Fruit fly (Drosophila melanogaster): ENCODE results near the gene EMC4.

EMC4 gene

DNA sequence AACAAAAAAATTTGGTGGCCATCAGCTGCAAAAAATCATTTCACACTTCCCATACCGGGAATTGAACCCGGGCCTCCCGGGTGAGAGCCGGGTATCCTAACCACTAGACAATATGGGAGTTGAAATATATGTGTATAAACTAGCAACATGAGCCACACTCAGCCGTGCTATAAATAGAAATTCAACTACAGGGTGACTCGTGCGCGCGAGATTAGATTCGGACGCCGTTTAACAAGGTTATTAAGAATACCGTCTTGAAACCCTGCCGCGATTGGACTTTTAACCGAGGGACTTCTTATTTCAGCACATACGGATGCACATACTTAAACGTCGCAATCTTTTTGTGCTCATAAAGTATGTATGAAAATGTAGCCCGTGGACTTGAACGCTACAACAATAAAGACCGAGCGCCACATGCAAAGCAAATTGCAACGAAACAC lies 20.3 kb downstream of the EMC4 start:
- no peak for TF ChIP-seq CTCF (optimal IDR thresholded peaks at IDR 0.05)

DNA sequence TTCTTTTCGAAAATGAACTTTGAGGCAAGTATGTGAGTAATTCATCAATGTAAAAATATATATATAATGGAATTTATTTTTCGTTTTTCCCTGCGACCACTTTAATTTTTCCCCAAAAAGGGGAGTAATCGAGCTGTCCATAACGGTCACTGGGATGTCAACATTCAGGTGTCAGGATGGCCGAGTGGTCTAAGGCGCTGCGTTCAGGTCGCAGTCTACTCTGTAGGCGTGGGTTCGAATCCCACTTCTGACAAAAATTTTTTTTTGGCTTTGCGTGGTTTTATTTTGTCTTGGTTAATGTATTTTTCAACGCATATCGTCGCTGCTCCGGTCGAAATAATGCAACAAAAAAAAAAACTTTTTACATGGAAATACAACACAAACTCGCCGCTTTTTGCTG lies 24.9 kb downstream of the EMC4 start:
- no peak for TF ChIP-seq CG8478 (optimal IDR thresholded peaks at IDR 0.05)
- no peak for TF ChIP-seq CTCF (optimal IDR thresholded peaks at IDR 0.05)

DNA sequence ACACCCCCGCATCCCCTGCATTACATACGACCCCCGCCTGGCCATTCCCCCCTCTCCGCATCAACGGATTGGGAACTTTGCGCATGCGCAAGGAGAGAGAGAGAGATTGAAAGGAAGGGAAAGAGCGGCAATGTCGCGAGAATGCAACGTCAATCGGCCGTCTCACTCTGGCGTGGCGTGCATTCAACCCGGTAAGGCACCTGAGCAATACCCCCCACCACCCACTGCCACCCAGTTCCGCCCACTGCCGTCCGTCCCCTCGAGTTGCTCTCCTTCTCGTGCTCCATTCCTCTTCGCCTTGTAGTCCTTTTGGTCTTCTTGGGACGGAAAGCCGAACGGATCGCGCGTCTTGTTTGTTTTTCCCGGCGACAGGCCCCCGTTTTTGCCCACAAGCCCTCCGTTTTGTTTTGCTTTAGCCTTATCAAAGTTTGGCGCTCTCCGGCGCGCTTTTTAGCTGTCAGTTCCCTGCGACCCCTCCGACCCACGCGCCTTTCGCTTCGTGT lies 28.3 kb downstream of the EMC4 start:
- no peak for TF ChIP-seq CTCF (optimal IDR thresholded peaks at IDR 0.05)
- TF ChIP-seq CG8478 (optimal IDR thresholded peaks at IDR 0.05), result no peak

DNA sequence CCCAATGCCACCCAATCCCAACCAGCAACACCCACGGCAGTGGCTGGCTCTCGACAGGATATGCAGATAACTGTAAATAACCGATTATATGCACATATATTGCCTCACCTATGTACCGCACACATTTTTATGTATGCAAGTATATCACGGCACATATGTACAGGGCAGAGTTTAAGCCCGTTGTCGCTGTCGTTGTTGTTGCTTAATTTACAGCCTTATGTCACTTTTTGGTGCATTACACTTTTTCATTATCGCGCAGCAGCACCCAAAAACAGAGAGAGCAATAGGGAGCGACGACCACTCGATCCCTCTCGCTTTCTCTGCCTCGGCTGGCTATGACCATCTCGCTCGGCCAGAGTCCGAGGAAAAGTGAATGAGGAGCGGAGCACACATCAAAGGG lies 28.8 kb downstream of the EMC4 start:
- TF ChIP-seq CTCF (optimal IDR thresholded peaks at IDR 0.05) (no peak), CG8478 (optimal IDR thresholded peaks at IDR 0.05) (no peak)

DNA sequence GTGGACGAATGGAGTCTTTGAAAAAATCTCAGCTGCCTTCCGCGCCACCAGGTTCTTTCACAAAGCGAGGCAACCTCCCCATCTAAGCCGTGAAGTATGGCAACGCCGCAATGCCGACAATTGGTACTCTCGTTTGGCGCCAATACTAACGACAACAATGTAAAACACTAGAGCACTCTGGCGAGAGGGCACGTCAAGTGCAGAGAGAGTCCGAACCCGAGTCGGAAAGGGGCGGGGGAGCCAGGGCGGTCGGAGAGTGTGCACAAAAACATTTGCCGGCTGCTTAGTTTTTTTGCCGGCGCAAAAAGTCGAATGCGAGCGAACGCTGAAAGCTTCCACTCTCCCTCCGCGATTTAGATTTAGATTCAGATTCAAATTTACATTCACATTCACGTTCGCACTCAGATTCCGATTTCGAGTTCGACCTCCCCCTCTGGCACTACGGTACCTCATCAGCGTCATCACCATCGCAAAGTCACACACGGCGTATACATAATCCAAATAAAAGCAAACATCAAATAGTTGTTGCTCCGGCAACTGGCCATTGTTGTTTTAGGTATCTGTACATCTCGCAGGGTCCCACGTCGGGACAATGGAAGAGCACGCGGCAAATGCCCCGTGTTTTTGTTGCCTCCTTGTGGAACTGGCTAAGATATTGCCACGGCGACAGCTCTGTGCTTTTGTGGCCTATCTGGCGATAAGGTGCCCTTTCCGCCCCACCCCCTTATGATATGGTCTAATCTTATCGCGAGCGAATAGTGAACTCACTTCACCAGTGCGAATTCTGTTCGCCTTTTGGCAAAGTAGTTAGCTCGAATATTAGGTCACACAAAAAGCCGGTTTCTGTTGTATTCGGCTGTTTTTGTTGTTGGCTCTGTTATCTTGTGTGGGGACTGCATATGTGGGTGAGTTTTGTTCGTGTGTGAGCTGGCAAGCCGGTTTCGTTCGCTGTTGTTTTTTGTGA lies 30.1 kb downstream of the EMC4 start:
- TF ChIP-seq CTCF (optimal IDR thresholded peaks at IDR 0.05) (no peak), CG8478 (optimal IDR thresholded peaks at IDR 0.05) (no peak)

DNA sequence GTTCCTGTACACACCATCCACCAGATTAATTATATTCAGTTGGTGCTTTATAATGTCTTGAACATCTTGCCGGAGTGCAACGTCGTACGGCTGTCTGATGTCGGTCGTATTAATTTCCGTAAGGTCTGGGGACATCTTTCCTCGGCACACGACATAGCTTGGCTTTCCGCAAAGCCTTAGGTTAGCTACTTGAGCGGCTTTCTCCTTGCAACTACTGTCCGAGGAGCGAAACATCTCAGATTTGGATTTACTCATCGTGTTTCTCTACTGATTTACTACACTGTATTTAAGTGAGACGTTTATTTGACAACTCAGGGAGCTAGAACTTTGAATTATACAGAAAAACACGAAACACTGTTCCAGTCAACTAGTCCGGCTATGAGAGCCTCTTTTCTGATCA lies 31.3 kb downstream of the EMC4 start, which contains the start of the genes CG11226 and CG45428:
CG11226 (plus strand) TSS at position 301 of the 400 bp plus-strand sequence.
CG45428 (minus strand) TSS at position 303 of the 400 bp plus-strand sequence.
- TF ChIP-seq CTCF (optimal IDR thresholded peaks at IDR 0.05) (no peak), CG8478 (optimal IDR thresholded peaks at IDR 0.05) (no peak)

DNA sequence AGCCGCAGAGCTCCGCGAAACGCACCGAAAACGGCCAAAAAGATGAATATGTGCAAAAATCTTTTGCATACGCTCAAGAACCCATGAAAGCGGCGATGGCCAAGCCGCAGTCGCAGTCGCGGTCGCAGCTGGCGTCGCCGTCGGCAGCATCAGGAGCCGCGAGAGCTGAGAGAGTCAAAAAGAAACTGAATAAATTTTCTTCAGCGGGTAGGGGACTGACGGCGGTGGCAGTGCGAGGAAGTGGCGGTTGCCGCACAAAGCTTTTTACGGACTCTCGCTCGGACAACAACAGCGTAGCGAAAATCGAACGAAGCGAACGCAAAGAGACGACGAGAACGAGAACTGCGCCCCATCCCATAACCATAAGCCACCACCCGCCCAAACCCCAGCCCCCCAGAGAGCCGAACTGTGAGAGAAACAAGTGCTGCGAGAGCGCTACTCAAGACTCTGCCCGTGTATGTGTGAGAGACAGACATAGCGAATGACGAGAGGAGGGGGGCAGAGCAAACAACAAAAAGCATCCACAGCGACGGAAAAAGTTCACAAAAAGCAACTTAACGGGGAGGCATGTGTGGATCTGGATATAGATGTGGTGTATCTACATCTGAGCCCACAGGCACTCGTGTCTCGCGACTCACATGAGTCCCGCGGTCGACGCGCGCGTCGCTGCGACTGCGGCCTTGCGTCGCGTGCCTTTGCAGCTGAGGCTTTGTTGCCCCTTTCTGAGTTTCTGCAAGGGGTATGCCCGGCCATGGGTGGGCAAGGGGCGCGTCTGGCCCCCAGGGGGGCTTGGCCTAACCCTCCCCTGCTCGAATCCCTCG lies 32.7 kb downstream of the EMC4 start, which contains the start of gene jim:
jim (minus strand) TSS at position 51 of the 821 bp plus-strand sequence.
- TF ChIP-seq CTCF (optimal IDR thresholded peaks at IDR 0.05) (no peak), CG8478 (optimal IDR thresholded peaks at IDR 0.05) (no peak)

DNA sequence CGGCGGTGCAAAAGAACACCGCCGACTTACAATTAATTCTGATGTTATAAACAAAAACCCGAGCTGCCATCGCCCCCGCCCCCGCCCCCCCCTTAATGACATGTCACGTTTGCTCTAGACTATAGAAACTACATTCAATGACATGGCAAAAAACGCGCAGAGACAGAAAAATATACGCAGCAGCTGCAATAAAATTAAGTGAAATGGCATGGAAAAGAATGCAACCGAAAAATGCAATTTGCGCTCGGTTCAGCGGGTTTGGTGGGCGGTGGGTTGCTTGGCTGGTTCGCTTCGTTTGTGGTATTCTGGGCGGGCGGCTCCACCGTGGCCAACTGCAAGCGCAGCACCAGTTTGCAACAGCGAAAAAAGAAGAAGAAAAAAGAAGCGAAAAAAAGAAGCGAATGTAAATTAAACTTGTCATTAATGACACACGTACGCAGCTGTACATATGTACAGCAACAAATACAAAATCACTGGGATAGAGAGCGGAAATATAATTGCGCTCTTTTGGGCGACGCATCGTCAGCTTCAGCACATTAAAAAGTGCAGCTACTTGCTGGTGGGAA lies 37.8 kb downstream of the EMC4 start:
- TF ChIP-seq CTCF (optimal IDR thresholded peaks at IDR 0.05) (no peak), CG8478 (optimal IDR thresholded peaks at IDR 0.05) (no peak)

DNA sequence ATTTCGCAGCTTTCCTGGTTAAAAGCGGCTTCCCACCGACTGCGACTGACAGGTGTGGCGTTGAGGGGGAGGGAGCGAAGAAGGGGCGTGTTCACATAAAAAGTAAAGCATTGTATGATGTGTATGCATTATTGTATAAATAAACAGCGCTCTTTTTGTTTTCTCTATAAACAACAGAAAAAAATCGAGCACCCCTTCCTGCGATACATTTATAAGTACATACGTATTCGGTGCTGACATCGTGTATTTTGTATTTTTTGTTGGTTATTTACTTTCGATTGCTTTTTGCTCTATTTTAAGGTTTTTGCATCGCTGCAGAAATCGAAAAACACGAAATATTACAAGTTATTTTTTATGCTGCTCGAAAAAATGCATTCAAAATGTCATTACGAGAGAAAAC lies 41.8 kb downstream of the EMC4 start:
- TF ChIP-seq CTCF (optimal IDR thresholded peaks at IDR 0.05) (no peak), CG8478 (optimal IDR thresholded peaks at IDR 0.05) (no peak)

DNA sequence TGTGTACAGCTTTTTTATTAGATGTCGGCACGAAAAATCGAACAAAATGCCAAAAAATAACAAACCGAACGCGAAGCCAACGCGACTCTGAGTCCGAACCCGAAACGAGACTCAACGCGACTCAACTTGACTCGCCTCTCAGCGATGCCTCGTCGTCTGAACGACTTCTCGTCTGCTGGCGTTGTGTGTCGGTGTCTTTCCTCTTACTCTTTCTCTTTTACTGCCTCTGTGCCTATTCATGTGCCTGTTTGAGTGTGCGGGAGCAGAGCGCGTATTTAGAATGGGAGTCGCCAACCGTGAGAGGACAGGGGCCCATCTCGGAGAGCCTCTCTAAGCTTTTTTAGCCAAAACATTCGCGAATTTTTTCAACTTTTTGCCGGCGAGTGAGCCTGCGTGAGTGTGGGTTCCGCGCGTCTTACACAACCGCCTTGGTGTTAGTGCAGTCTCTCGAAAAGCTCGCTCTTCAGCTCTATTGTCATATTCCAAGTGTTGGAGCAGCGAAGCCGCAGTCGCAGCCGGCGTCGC lies 43.3 kb downstream of the EMC4 start:
- no peak for TF ChIP-seq CTCF (optimal IDR thresholded peaks at IDR 0.05)
- no peak for TF ChIP-seq CG8478 (optimal IDR thresholded peaks at IDR 0.05)

DNA sequence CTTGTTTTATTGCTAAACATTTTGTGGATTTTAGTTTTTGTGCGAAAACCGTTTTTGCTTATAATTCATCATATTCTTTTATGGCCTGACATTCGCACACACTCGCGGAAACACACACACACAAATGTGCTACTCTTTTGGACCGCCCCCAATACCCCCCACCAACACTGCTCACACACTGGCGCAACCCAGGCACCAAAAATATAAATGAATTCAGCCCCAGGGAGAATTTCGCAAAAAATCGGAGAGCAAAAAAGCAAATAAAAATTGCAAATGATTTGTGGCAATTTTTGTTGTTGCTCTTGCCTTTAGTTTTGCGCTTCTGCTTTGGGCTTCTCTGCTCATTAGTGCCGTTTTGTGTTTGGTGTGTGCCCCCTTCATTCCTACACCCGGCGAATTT lies 44.8 kb downstream of the EMC4 start:
- TF ChIP-seq CG8478 (optimal IDR thresholded peaks at IDR 0.05), result no peak
- no peak for TF ChIP-seq CTCF (optimal IDR thresholded peaks at IDR 0.05)

DNA sequence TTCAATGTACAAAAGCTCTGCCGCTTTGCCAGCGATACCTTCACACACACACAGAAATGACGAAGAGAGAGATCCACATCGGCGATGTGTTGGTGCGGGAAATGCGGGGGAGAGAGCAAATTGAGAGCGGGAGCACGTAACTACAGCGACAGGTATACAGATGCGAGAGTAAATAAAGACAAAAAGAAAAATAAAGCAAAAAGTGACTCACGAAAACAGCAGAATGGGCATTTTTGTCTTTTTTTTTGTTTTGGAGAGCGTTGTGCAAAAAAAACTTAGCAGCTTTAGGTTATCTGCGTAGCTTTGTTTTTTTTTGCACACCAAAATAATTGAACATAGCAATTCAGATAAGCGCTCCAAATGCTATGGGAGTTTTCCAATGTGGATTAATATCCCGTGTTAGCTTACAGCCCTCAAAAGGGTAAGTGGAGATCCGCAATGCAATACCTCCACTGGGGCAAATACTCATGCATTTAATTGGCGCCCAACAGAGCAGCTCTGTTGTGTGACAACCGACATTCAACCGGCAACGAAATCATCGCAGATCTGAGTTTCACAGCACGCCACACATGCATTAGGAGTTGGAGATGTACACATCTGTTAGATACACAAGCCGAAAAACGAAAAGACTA lies 45.4 kb downstream of the EMC4 start:
- no peak for TF ChIP-seq CG8478 (optimal IDR thresholded peaks at IDR 0.05)
- no peak for TF ChIP-seq CTCF (optimal IDR thresholded peaks at IDR 0.05)

DNA sequence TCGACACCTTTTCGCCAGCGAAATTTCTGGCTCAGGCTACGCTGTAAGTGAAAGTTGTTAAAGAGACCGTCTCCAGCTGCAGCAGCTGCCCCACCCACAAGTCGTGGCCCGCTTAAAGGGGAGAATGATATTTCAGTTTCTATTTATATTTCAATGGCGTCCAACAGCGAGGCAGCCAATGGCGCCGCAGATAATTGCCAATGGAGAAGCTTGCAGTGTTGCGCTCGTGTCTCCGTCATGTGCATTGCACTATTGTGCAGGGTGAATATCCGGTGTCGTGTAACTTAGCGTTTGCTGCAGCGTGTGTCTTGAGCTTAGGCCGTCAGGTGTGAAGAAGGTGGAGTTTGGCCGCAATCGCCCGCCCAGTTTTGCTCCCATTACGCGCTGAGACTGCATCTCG lies 46.7 kb downstream of the EMC4 start:
- TF ChIP-seq CTCF (optimal IDR thresholded peaks at IDR 0.05), result no peak
- TF ChIP-seq CG8478 (optimal IDR thresholded peaks at IDR 0.05), result no peak

DNA sequence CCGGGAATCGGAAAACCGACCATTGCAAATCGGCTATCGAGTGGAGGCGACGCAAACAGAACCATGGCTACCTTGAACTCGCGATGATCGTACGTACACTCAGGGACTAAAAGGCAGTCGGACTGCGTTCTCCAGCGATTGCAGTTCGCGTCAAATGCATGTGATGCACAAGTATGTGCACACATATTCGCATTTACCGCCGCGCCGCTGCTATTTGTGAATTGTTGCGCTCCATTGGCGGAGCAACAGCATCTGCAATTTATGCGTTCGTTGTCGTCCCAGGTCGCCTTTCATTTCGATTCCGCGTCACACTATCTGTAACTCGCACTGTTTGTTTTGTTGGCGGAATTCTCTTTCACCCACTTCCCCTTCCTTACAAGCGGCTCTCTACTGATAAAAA lies 47.9 kb downstream of the EMC4 start:
- no peak for TF ChIP-seq CG8478 (optimal IDR thresholded peaks at IDR 0.05)
